In genomic region chrV:11976734-11977133, ce11 we compare ENCODE assay signal across 1 worm cellular context.
TF ChIP-seq lines count a peak whose summit lies in the region.

No protein-coding gene starts in this region.

TF ChIP-seq in whole organism, L1 larva, 84 proteins besides CTCF, POLR2A, EP300 and RAD21 (continued from another document):
- TF ChIP-seq elt-2 (tag; optimal IDR thresholded peaks at IDR 0.05; lab: Kevin White, UChicago) (peak; percentile 82), unc-62 (GFP tag; optimal IDR thresholded peaks at IDR 0.05; lab: Kevin White, UChicago) (no peak), efl-3 (GFP tag; optimal IDR thresholded peaks at IDR 0.05; lab: Kevin White, UChicago) (no peak), ceh-90 (tag; optimal IDR thresholded peaks at IDR 0.05; lab: Kevin White, UChicago) (no peak), mab-9 (GFP tag; IDR thresholded peaks at IDR 0.05; lab: Robert Waterston, UW) (no peak), lin-13 (GFP tag; optimal IDR thresholded peaks at IDR 0.05; lab: Kevin White, UChicago) (no peak)
